Fruit fly (Drosophila melanogaster) whole organism, prepupa: ENCODE results near the gene CG14086.

ENCODE experiments used
- CG11294 ChIP-seq: fragments of 200-800 bp; sonication (Bioruptor generic); IDR thresholded peaks from 2 replicates; pipeline ENCODE4 v1.3.6; 2022; ENCODE audit warnings: missing biosample characterization, missing genetic modification characterization
- CG11762 ChIP-seq: fragments of 200-800 bp; sonication (Bioruptor generic); optimal IDR thresholded peaks from 3 replicates; lab custom pipeline; 2016; ENCODE audit warnings: missing biosample characterization, missing genetic modification characterization; ENCODE audit not compliant: insufficient read depth
- CG15336 ChIP-seq: fragments of 200-800 bp; sonication (Bioruptor generic); IDR thresholded peaks from 2 replicates; pipeline ENCODE4 v1.3.6; 2022; ENCODE audit warnings: missing biosample characterization, missing genetic modification characterization
- CG1621 ChIP-seq: fragments of 200-800 bp; sonication (Bioruptor generic); optimal IDR thresholded peaks from 3 replicates; lab custom pipeline; 2018; ENCODE audit warnings: missing biosample characterization, mild to moderate bottlenecking, missing genetic modification characterization
- CG16779 ChIP-seq: fragments of 200-800 bp; sonication (Bioruptor generic); optimal IDR thresholded peaks from 3 replicates; lab custom pipeline; 2017; ENCODE audit warnings: missing biosample characterization, mild to moderate bottlenecking, missing genetic modification characterization
- CG3032 ChIP-seq: fragments of 200-800 bp; optimal IDR thresholded peaks from 2 replicates; lab custom pipeline; 2019; ENCODE audit warnings: missing biosample characterization, mild to moderate bottlenecking, missing genetic modification characterization, moderate library complexity
- CG31627 ChIP-seq: fragments of 200-800 bp; sonication (Bioruptor generic); optimal IDR thresholded peaks from 3 replicates; lab custom pipeline; 2016; ENCODE audit warnings: missing biosample characterization, missing genetic modification characterization
- CG32006 ChIP-seq: fragments of 200-800 bp; sonication (Bioruptor generic); optimal IDR thresholded peaks from 3 replicates; lab custom pipeline; 2017; ENCODE audit warnings: missing biosample characterization, mild to moderate bottlenecking, missing genetic modification characterization
- CG34406 ChIP-seq: fragments of 200-800 bp; sonication (Bioruptor generic); optimal IDR thresholded peaks from 3 replicates; lab custom pipeline; 2016; ENCODE audit warnings: missing biosample characterization, missing genetic modification characterization
- CG3919 ChIP-seq: fragments of 200-800 bp; sonication (Bioruptor generic); optimal IDR thresholded peaks from 3 replicates; lab custom pipeline; 2016; ENCODE audit warnings: missing biosample characterization, missing genetic modification characterization
- CG4318 ChIP-seq: fragments of 200-800 bp; sonication (Bioruptor generic); optimal IDR thresholded peaks from 3 replicates; lab custom pipeline; 2017; ENCODE audit warnings: missing biosample characterization, mild to moderate bottlenecking, missing genetic modification characterization
- CG6163 ChIP-seq: fragments of 200-800 bp; sonication (Bioruptor generic); IDR thresholded peaks from 3 replicates; pipeline ENCODE4 v1.3.6; 2022; ENCODE audit warnings: missing biosample characterization, missing genetic modification characterization
- CG6276 ChIP-seq: fragments of 200-800 bp; sonication (Bioruptor generic); optimal IDR thresholded peaks from 2 replicates; lab custom pipeline; 2017; ENCODE audit warnings: missing biosample characterization, mild to moderate bottlenecking, missing genetic modification characterization
- CG6792 ChIP-seq: fragments of 200-800 bp; sonication (Bioruptor generic); optimal IDR thresholded peaks from 3 replicates; lab custom pipeline; 2016; ENCODE audit warnings: missing biosample characterization, missing genetic modification characterization
- CG6808 ChIP-seq: fragments of 200-800 bp; sonication (Bioruptor generic); optimal IDR thresholded peaks from 3 replicates; lab custom pipeline; 2017; ENCODE audit warnings: missing biosample characterization, missing genetic modification characterization, mild to moderate bottlenecking, moderate library complexity, missing genetic modification reagents
- CG6854 ChIP-seq: fragments of 200-800 bp; sonication (Bioruptor generic); optimal IDR thresholded peaks from 2 replicates; lab custom pipeline; 2017; ENCODE audit warnings: missing biosample characterization, mild to moderate bottlenecking, missing genetic modification characterization
- CG7368 ChIP-seq: fragments of 200-800 bp; sonication (Bioruptor generic); optimal IDR thresholded peaks from 3 replicates; lab custom pipeline; 2016; ENCODE audit warnings: missing biosample characterization, missing genetic modification characterization
- CG8119 ChIP-seq: fragments of 200-800 bp; sonication (Bioruptor generic); IDR thresholded peaks from 3 replicates; pipeline ENCODE4 v1.3.6; 2022; ENCODE audit warnings: missing biosample characterization, missing genetic modification characterization
- CG8319 ChIP-seq: fragments of 200-800 bp; sonication (Bioruptor generic); optimal IDR thresholded peaks from 3 replicates; lab custom pipeline; 2016; ENCODE audit warnings: missing biosample characterization, missing genetic modification characterization
- CG8632 ChIP-seq: fragments of 200-800 bp; sonication (Bioruptor generic); optimal IDR thresholded peaks from 3 replicates; lab custom pipeline; 2016; ENCODE audit warnings: missing biosample characterization, missing genetic modification characterization
- CG9139 ChIP-seq: fragments of 200-800 bp; sonication (Bioruptor generic); optimal IDR thresholded peaks from 3 replicates; lab custom pipeline; 2017; ENCODE audit warnings: missing biosample characterization, mild to moderate bottlenecking, missing genetic modification characterization
- Eip75B ChIP-seq: fragments of 200-800 bp; sonication (Bioruptor generic); optimal IDR thresholded peaks from 3 replicates; lab custom pipeline; 2016; ENCODE audit warnings: missing biosample characterization, missing genetic modification characterization
- Eip78C ChIP-seq: fragments of 200-800 bp; sonication (Bioruptor generic); peaks from one replicate; lab custom pipeline; 2016; ENCODE audit warnings: missing biosample characterization, missing genetic modification characterization
- Eip93F ChIP-seq: fragments of 200-800 bp; sonication (Bioruptor generic); optimal IDR thresholded peaks from 2 replicates; lab custom pipeline; 2016; ENCODE audit warnings: missing biosample characterization, mild to moderate bottlenecking, missing genetic modification characterization
- Gug ChIP-seq: fragments of 200-800 bp; sonication (Bioruptor generic); IDR thresholded peaks from 2 replicates; pipeline ENCODE4 v1.3.6; 2022; ENCODE audit warnings: missing biosample characterization, missing genetic modification characterization
- Hr4 ChIP-seq: fragments of 200-800 bp; sonication (Bioruptor generic); optimal IDR thresholded peaks from 3 replicates; lab custom pipeline; 2016; ENCODE audit warnings: missing biosample characterization, missing genetic modification characterization
- Lpt ChIP-seq: fragments of 200-800 bp; sonication (Bioruptor generic); optimal IDR thresholded peaks from 3 replicates; lab custom pipeline; 2016; ENCODE audit warnings: missing biosample characterization, missing genetic modification characterization
- Met ChIP-seq: fragments of 200-800 bp; sonication (Bioruptor generic); optimal IDR thresholded peaks from 3 replicates; lab custom pipeline; 2016; ENCODE audit warnings: missing biosample characterization, missing genetic modification characterization
- OdsH ChIP-seq: fragments of 200-800 bp; sonication (Bioruptor generic); optimal IDR thresholded peaks from 3 replicates; lab custom pipeline; 2016; ENCODE audit warnings: missing biosample characterization, missing genetic modification characterization
- Sox14 ChIP-seq: fragments of 200-800 bp; sonication (Bioruptor generic); optimal IDR thresholded peaks from 3 replicates; lab custom pipeline; 2016; ENCODE audit warnings: missing biosample characterization, missing genetic modification characterization
- achi ChIP-seq: fragments of 200-800 bp; sonication (Bioruptor generic); optimal IDR thresholded peaks from 3 replicates; lab custom pipeline; 2016; ENCODE audit warnings: missing biosample characterization, missing genetic modification characterization
- acj6 ChIP-seq: fragments of 200-800 bp; sonication (Bioruptor generic); optimal IDR thresholded peaks from 3 replicates; lab custom pipeline; 2016; ENCODE audit warnings: missing biosample characterization, missing genetic modification characterization
- cyc ChIP-seq: fragments of 200-800 bp; sonication (Bioruptor generic); optimal IDR thresholded peaks from 3 replicates; lab custom pipeline; 2016; ENCODE audit warnings: missing biosample characterization, missing genetic modification characterization
- dac ChIP-seq: fragments of 200-800 bp; sonication (Bioruptor generic); optimal IDR thresholded peaks from 2 replicates; lab custom pipeline; 2017; ENCODE audit warnings: missing biosample characterization, mild to moderate bottlenecking, missing genetic modification characterization
- dsx ChIP-seq: fragments of 200-800 bp; optimal IDR thresholded peaks from 3 replicates; lab custom pipeline; 2019; ENCODE audit warnings: missing biosample characterization, mild to moderate bottlenecking, missing genetic modification characterization, moderate library complexity; ENCODE audit not compliant: poor library complexity, severe bottlenecking
- eg ChIP-seq: fragments of 200-800 bp; sonication (Bioruptor generic); IDR thresholded peaks from 3 replicates; pipeline ENCODE4 v1.3.6; 2022; ENCODE audit warnings: missing biosample characterization, missing genetic modification characterization
- fd85E ChIP-seq: fragments of 200-800 bp; sonication (Bioruptor generic); optimal IDR thresholded peaks from 3 replicates; lab custom pipeline; 2016; ENCODE audit warnings: missing biosample characterization, missing genetic modification characterization
- fkh ChIP-seq: fragments of 200-800 bp; sonication (Bioruptor generic); optimal IDR thresholded peaks from 3 replicates; lab custom pipeline; 2017; ENCODE audit warnings: missing biosample characterization, mild to moderate bottlenecking, missing genetic modification characterization, moderate library complexity
- lz ChIP-seq: fragments of 200-800 bp; sonication (Bioruptor generic); optimal IDR thresholded peaks from 3 replicates; lab custom pipeline; 2016; ENCODE audit warnings: missing biosample characterization, missing genetic modification characterization
- net ChIP-seq: fragments of 200-800 bp; sonication (Bioruptor generic); optimal IDR thresholded peaks from 3 replicates; lab custom pipeline; 2016; ENCODE audit warnings: missing biosample characterization, missing genetic modification characterization
- pdm3 ChIP-seq: fragments of 200-800 bp; sonication (Bioruptor generic); optimal IDR thresholded peaks from 3 replicates; lab custom pipeline; 2016; ENCODE audit warnings: missing biosample characterization, missing genetic modification characterization
- salr ChIP-seq, 2 experiments: fragments of 200-800 bp; sonication (Bioruptor generic); optimal IDR thresholded peaks; 3 replicates each; lab custom pipeline; 2016 to 2018; ENCODE audit warnings: missing biosample characterization in 2 of 2, missing genetic modification characterization in 2 of 2, mild to moderate bottlenecking in 1 of 2
- ss ChIP-seq, 2 experiments: fragments of 200-800 bp; sonication (Bioruptor generic); optimal IDR thresholded peaks; 2 replicates in 1 of 2; 3 replicates in 1 of 2; lab custom pipeline; 2017 to 2018; ENCODE audit warnings: mild to moderate bottlenecking in 2 of 2, missing biosample characterization in 2 of 2, missing genetic modification characterization in 2 of 2, moderate library complexity in 1 of 2
- svp ChIP-seq: fragments of 200-800 bp; sonication (Bioruptor generic); peaks from one replicate; lab custom pipeline; 2016; ENCODE audit warnings: missing biosample characterization, missing genetic modification characterization
- topi ChIP-seq: fragments of 200-800 bp; sonication (Bioruptor generic); optimal IDR thresholded peaks from 3 replicates; lab custom pipeline; 2016; ENCODE audit warnings: missing biosample characterization, missing genetic modification characterization

The CG14086 gene

dm6 chr3L:19326029-19326428, 50.4 kb downstream of the CG14086 start (continued):
- TF ChIP-seq Hr4 (GFP tag; lab: Kevin White, UChicago) (peak; percentile 80), CG11762 (GFP tag; lab: Kevin White, UChicago) (no peak), acj6 (GFP tag; lab: Kevin White, UChicago) (peak; percentile 30), Met (GFP tag; lab: Kevin White, UChicago) (no peak), lz (GFP tag; lab: Kevin White, UChicago) (no peak), CG1621 (tag; lab: Kevin White, UChicago) (no peak), CG8119 (GFP tag; lab: Robert Waterston, UW) (peak; percentile 78), Eip93F (no peak), Gug (GFP tag; lab: Robert Waterston, UW) (peak; percentile 63), CG3032 (tag; lab: Kevin White, UChicago) (no peak), fkh (GFP tag; lab: Kevin White, UChicago) (no peak), CG6854 (no peak)

DNA sequence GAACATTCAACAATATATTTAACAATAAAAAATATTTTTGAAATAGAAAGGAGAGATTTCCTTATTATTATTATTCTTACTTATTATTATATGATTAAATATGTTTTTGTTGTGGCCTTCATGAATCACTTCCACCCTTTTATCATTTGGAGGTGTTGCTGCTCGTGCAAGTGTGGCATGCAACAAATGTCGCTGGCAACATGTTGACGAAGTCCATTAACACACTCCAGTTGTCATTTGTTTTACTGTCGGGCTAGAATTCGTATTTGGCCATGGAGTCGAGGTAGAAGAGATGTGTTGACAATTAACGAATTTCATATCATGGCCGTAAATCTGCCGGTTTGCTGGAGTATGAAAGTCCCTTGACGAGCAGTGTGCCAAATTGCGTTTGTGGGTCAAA, 51.6 kb downstream of the CG14086 start:
- TF ChIP-seq Met (GFP tag; lab: Kevin White, UChicago), result no peak
- TF ChIP-seq CG6854, result no peak

dm6 chr3L:19328076-19328475, 52.5 kb downstream of the CG14086 start:
- no peak for TF ChIP-seq CG16779 (tag; lab: Kevin White, UChicago)
- no peak for TF ChIP-seq Sox14 (GFP tag; lab: Kevin White, UChicago)
- TF ChIP-seq salr (GFP tag; optimal IDR thresholded peaks at IDR 0.05; lab: Kevin White, UChicago), result no peak
- no peak for TF ChIP-seq CG9139

- TF ChIP-seq Hr4 (GFP tag; lab: Kevin White, UChicago) (peak; percentile 83), OdsH (peak; percentile 58), Lpt (peak; percentile 66), Gug (GFP tag; lab: Robert Waterston, UW) (0 out of 2 replicates have a peak, but pooled peaks have one; percentile 22), net (GFP tag; lab: Kevin White, UChicago) (peak; percentile 36), Eip78C (peak; percentile 85), svp (peak; percentile 51), cyc (no peak), topi (GFP tag; lab: Kevin White, UChicago) (no peak), eg (GFP tag; lab: Robert Waterston, UW) (peak; percentile 80), Met (GFP tag; lab: Kevin White, UChicago) (no peak), CG6792 (GFP tag; lab: Kevin White, UChicago) (peak; percentile 53), CG8632 (GFP tag; lab: Kevin White, UChicago) (peak; percentile 17), achi (GFP tag; lab: Kevin White, UChicago) (peak; percentile 53), CG8319 (GFP tag; lab: Kevin White, UChicago) (peak; percentile 20), CG15336 (GFP tag; lab: Robert Waterston, UW) (peak; percentile 82), CG6808 (no peak), CG3919 (GFP tag; lab: Kevin White, UChicago) (peak; percentile 45), fd85E (GFP tag; lab: Kevin White, UChicago) (no peak), CG7368 (GFP tag; lab: Kevin White, UChicago) (peak; percentile 11), CG8119 (GFP tag; lab: Robert Waterston, UW) (peak; percentile 77), CG6276 (GFP tag; lab: Kevin White, UChicago) (peak; percentile 75), CG32006 (GFP tag; lab: Kevin White, UChicago) (peak; percentile 94), Eip75B (peak; percentile 37), ss (GFP tag; optimal IDR thresholded peaks at IDR 0.05; lab: Kevin White, UChicago) (no peak), CG31627 (GFP tag; lab: Kevin White, UChicago) (no peak), CG34406 (peak; percentile 7), dsx (GFP tag; lab: Kevin White, UChicago) (no peak), salr (GFP tag; optimal IDR thresholded peaks at IDR 0.05; lab: Kevin White, UChicago) (peak in 1 of 2 experiments; percentile 37), Eip93F (no peak), CG3032 (tag; lab: Kevin White, UChicago) (no peak), CG4318 (GFP tag; lab: Kevin White, UChicago) (peak; percentile 77), acj6 (GFP tag; lab: Kevin White, UChicago) (peak; percentile 22), pdm3 (GFP tag; lab: Kevin White, UChicago) (peak; percentile 48), CG11294 (peak; percentile 22; the same call in 1 of the 2 replicates), CG6163 (GFP tag; lab: Robert Waterston, UW) (0 out of 3 replicates have a peak, but pooled peaks have one; percentile 6), dac (GFP tag; lab: Kevin White, UChicago) (peak; percentile 86)
Observed at dm6 chr3L:19329499-19329898, 53.9 kb downstream of the CG14086 start.
